Fruit fly (Drosophila melanogaster) whole organism, embryonic: ENCODE data around the gene CG17666.

Experiments
- Ada2b ChIP-seq: fragments of 200-800 bp; sonication (Bioruptor generic); IDR thresholded peaks from 2 replicates; pipeline ENCODE4 v1.3.6; 2022; ENCODE audit warnings: missing biosample characterization, missing genetic modification characterization
- Antp ChIP-seq: fragments of 200-800 bp; sonication (Bioruptor generic); optimal IDR thresholded peaks from 3 replicates; lab custom pipeline; 2016; ENCODE audit warnings: missing biosample characterization, missing genetic modification characterization
- Bdp1 ChIP-seq: fragments of 200-800 bp; sonication (Bioruptor generic); optimal IDR thresholded peaks from 3 replicates; lab custom pipeline; 2016; ENCODE audit warnings: missing biosample characterization, missing genetic modification characterization
- Bteb2 ChIP-seq: fragments of 200-800 bp; sonication (Bioruptor generic); optimal IDR thresholded peaks from 2 replicates; lab custom pipeline; 2016; ENCODE audit warnings: missing biosample characterization, missing genetic modification characterization
- CG10147 ChIP-seq: fragments of 200-800 bp; sonication (Bioruptor generic); optimal IDR thresholded peaks from 2 replicates; lab custom pipeline; 2019; ENCODE audit warnings: missing biosample characterization, mild to moderate bottlenecking, missing genetic modification characterization, moderate library complexity
- CG10209 ChIP-seq: fragments of 200-800 bp; sonication (Bioruptor generic); optimal IDR thresholded peaks from 3 replicates; lab custom pipeline; 2017; ENCODE audit warnings: missing biosample characterization, mild to moderate bottlenecking, missing genetic modification characterization, missing genetic modification reagents
- CG12071 ChIP-seq: fragments of 200-800 bp; sonication (Bioruptor generic); optimal IDR thresholded peaks from 3 replicates; lab custom pipeline; 2018; ENCODE audit warnings: missing biosample characterization, mild to moderate bottlenecking, missing genetic modification characterization
- CG14710 ChIP-seq: fragments of 200-800 bp; sonication (Bioruptor generic); optimal IDR thresholded peaks from 3 replicates; lab custom pipeline; 2019; ENCODE audit warnings: missing biosample characterization, mild to moderate bottlenecking, missing genetic modification characterization, moderate library complexity
- CG18599 ChIP-seq: fragments of 200-800 bp; sonication (Bioruptor generic); optimal IDR thresholded peaks from 3 replicates; lab custom pipeline; 2017; ENCODE audit warnings: missing biosample characterization, missing genetic modification characterization, mild to moderate bottlenecking, moderate library complexity, missing genetic modification reagents
- CG18764 ChIP-seq: fragments of 200-800 bp; sonication (Bioruptor generic); optimal IDR thresholded peaks from 3 replicates; lab custom pipeline; 2016; ENCODE audit warnings: missing biosample characterization, missing genetic modification characterization
- CG2712 ChIP-seq: fragments of 200-800 bp; optimal IDR thresholded peaks from 3 replicates; lab custom pipeline; 2019; ENCODE audit warnings: missing biosample characterization, mild to moderate bottlenecking, missing genetic modification characterization, moderate library complexity
- CG32767 ChIP-seq: fragments of 200-800 bp; sonication (Bioruptor generic); IDR thresholded peaks from 2 replicates; pipeline ENCODE4 v1.3.6; 2022; ENCODE audit warnings: missing biosample characterization, missing genetic modification characterization
- CG3995 ChIP-seq: fragments of 200-800 bp; sonication (Bioruptor generic); optimal IDR thresholded peaks from 3 replicates; lab custom pipeline; 2016; ENCODE audit warnings: missing biosample characterization, missing genetic modification characterization
- CG7556 ChIP-seq: fragments of 200-800 bp; sonication (Bioruptor generic); optimal IDR thresholded peaks from 2 replicates; lab custom pipeline; 2017; ENCODE audit warnings: missing biosample characterization, mild to moderate bottlenecking, missing genetic modification characterization
- CHES-1-like ChIP-seq: fragments of 200-800 bp; sonication (Bioruptor generic); optimal IDR thresholded peaks from 2 replicates; lab custom pipeline; 2016; ENCODE audit warnings: missing biosample characterization, missing genetic modification characterization
- D19A ChIP-seq: fragments of 200-800 bp; optimal IDR thresholded peaks from 3 replicates; lab custom pipeline; 2019; ENCODE audit warnings: missing biosample characterization, mild to moderate bottlenecking, missing genetic modification characterization, moderate library complexity
- Elba2 ChIP-seq: fragments of 200-800 bp; sonication (Bioruptor generic); optimal IDR thresholded peaks from 3 replicates; lab custom pipeline; 2016; ENCODE audit warnings: missing biosample characterization, missing genetic modification characterization
- Gug ChIP-seq: fragments of 200-800 bp; sonication (Bioruptor generic); IDR thresholded peaks from 4 replicates; pipeline ENCODE4 v1.3.6; 2022; ENCODE audit warnings: missing biosample characterization, missing genetic modification characterization
- HLH54F ChIP-seq: fragments of 200-800 bp; sonication (Bioruptor generic); optimal IDR thresholded peaks from 3 replicates; lab custom pipeline; 2016; ENCODE audit warnings: missing biosample characterization, missing genetic modification characterization
- Hey ChIP-seq: fragments of 200-800 bp; sonication (Bioruptor generic); optimal IDR thresholded peaks from 3 replicates; lab custom pipeline; 2018; ENCODE audit warnings: missing biosample characterization, mild to moderate bottlenecking, missing genetic modification characterization
- HmgZ ChIP-seq: fragments of 200-800 bp; sonication (Bioruptor generic); optimal IDR thresholded peaks from 2 replicates; lab custom pipeline; 2018; ENCODE audit warnings: missing biosample characterization, mild to moderate bottlenecking, missing genetic modification characterization
- MBD-R2 ChIP-seq: fragments of 200-800 bp; sonication (Bioruptor generic); IDR thresholded peaks from 2 replicates; pipeline ENCODE4 v1.3.6; 2022; ENCODE audit warnings: missing biosample characterization, missing genetic modification characterization
- Mad ChIP-seq: fragments of 200-800 bp; sonication (Bioruptor generic); optimal IDR thresholded peaks from 2 replicates; lab custom pipeline; 2016; ENCODE audit warnings: missing biosample characterization, missing genetic modification characterization
- Mes4 ChIP-seq: fragments of 200-800 bp; sonication (Bioruptor generic); optimal IDR thresholded peaks from 2 replicates; lab custom pipeline; 2016; ENCODE audit warnings: missing biosample characterization, missing genetic modification characterization
- Mrtf ChIP-seq: fragments of 200-800 bp; sonication (Bioruptor generic); IDR thresholded peaks from 3 replicates; pipeline ENCODE4 v1.3.6; 2022; ENCODE audit warnings: missing biosample characterization, missing genetic modification characterization
- NC2β ChIP-seq: fragments of 200-800 bp; sonication (Bioruptor generic); optimal IDR thresholded peaks from 2 replicates; lab custom pipeline; 2016; ENCODE audit warnings: missing biosample characterization, missing genetic modification characterization
- Ptx1 ChIP-seq: fragments of 200-800 bp; sonication (Bioruptor generic); IDR thresholded peaks from 2 replicates; pipeline ENCODE4 v1.3.6; 2022; ENCODE audit warnings: missing biosample characterization, missing genetic modification characterization
- Usf ChIP-seq: fragments of 200-800 bp; sonication (Bioruptor generic); optimal IDR thresholded peaks from 2 replicates; lab custom pipeline; 2017; ENCODE audit warnings: missing genotype, missing biosample characterization, missing genetic modification characterization
- ab ChIP-seq: fragments of 200-800 bp; sonication (Bioruptor generic); optimal IDR thresholded peaks from 2 replicates; lab custom pipeline; 2016; ENCODE audit warnings: missing biosample characterization, missing genetic modification characterization
- ato ChIP-seq: fragments of 200-800 bp; sonication (Bioruptor generic); IDR thresholded peaks from 2 replicates; pipeline ENCODE4 v1.3.6; 2022; ENCODE audit warnings: missing biosample characterization, missing genetic modification characterization; ENCODE audit not compliant: partially characterized antibody
- bcd ChIP-seq: fragments of 200-800 bp; sonication (Bioruptor generic); optimal IDR thresholded peaks from 2 replicates; lab custom pipeline; 2017; ENCODE audit warnings: missing biosample characterization, mild to moderate bottlenecking, missing genetic modification characterization
- bigmax ChIP-seq: fragments of 200-800 bp; sonication (Bioruptor generic); optimal IDR thresholded peaks from 2 replicates; lab custom pipeline; 2018; ENCODE audit warnings: missing biosample characterization, mild to moderate bottlenecking, missing genetic modification characterization
- btn ChIP-seq: fragments of 200-800 bp; sonication (Bioruptor generic); optimal IDR thresholded peaks from 2 replicates; lab custom pipeline; 2016; ENCODE audit warnings: missing biosample characterization, missing genetic modification characterization
- cato ChIP-seq: fragments of 200-800 bp; sonication (Bioruptor generic); optimal IDR thresholded peaks from 2 replicates; lab custom pipeline; 2016; ENCODE audit warnings: missing biosample characterization, missing genetic modification characterization, borderline replicate concordance
- croc ChIP-seq: fragments of 200-800 bp; sonication (Bioruptor generic); conservative IDR thresholded peaks from 3 replicates; pipeline ENCODE4 v1.3.6; 2022; ENCODE audit warnings: missing biosample characterization, missing genetic modification characterization
- crp ChIP-seq, 2 experiments: fragments of 200-800 bp; sonication (Bioruptor generic); optimal IDR thresholded peaks; 2 replicates in 1 of 2; 3 replicates in 1 of 2; lab custom pipeline; 2017; ENCODE audit warnings: missing biosample characterization in 2 of 2, missing genetic modification characterization in 2 of 2, mild to moderate bottlenecking in 1 of 2, moderate library complexity in 1 of 2
- dan ChIP-seq: fragments of 200-800 bp; sonication (Bioruptor generic); IDR thresholded peaks from 2 replicates; pipeline ENCODE4 v1.3.6; 2022; ENCODE audit warnings: missing biosample characterization, missing genetic modification characterization
- dmrt11E ChIP-seq: fragments of 200-800 bp; sonication (Bioruptor generic); optimal IDR thresholded peaks from 3 replicates; lab custom pipeline; 2018; ENCODE audit warnings: missing biosample characterization, mild to moderate bottlenecking, missing genetic modification characterization, moderate library complexity
- gro ChIP-seq: fragments of 200-800 bp; sonication (Bioruptor generic); optimal IDR thresholded peaks from 2 replicates; lab custom pipeline; 2016; ENCODE audit warnings: missing biosample characterization, missing genetic modification characterization
- ind ChIP-seq: fragments of 200-800 bp; sonication (Bioruptor generic); optimal IDR thresholded peaks from 3 replicates; lab custom pipeline; 2016; ENCODE audit warnings: missing biosample characterization, missing genetic modification characterization
- ken ChIP-seq: fragments of 200-800 bp; sonication (Bioruptor generic); IDR thresholded peaks from 3 replicates; pipeline ENCODE4 v1.3.6; 2022; ENCODE audit warnings: missing biosample characterization, missing genetic modification characterization
- nerfin-2 ChIP-seq: fragments of 200-800 bp; sonication (Bioruptor generic); IDR thresholded peaks from 2 replicates; pipeline ENCODE4 v1.3.6; 2022; ENCODE audit warnings: missing biosample characterization, missing genetic modification characterization; ENCODE audit not compliant: partially characterized antibody
- pfk ChIP-seq: fragments of 200-800 bp; sonication (Bioruptor generic); optimal IDR thresholded peaks from 2 replicates; lab custom pipeline; 2018; ENCODE audit warnings: missing biosample characterization, mild to moderate bottlenecking, missing genetic modification characterization, moderate library complexity
- pzg ChIP-seq: fragments of 200-800 bp; sonication (Bioruptor generic); optimal IDR thresholded peaks from 3 replicates; lab custom pipeline; 2018; ENCODE audit warnings: missing biosample characterization, mild to moderate bottlenecking, missing genetic modification characterization, moderate library complexity
- repo ChIP-seq: fragments of 200-800 bp; sonication (Bioruptor generic); optimal IDR thresholded peaks from 2 replicates; lab custom pipeline; 2016; ENCODE audit warnings: missing biosample characterization, missing genetic modification characterization
- rib ChIP-seq: fragments of 200-800 bp; sonication (Bioruptor generic); IDR thresholded peaks from 2 replicates; pipeline ENCODE4 v1.3.6; 2022; ENCODE audit warnings: missing biosample characterization, missing genetic modification characterization
- sd ChIP-seq: fragments of 200-800 bp; sonication (Bioruptor generic); optimal IDR thresholded peaks from 3 replicates; lab custom pipeline; 2018; ENCODE audit warnings: missing biosample characterization, mild to moderate bottlenecking, missing genetic modification characterization, moderate library complexity
- seq ChIP-seq: fragments of 200-800 bp; sonication (Bioruptor generic); IDR thresholded peaks from 2 replicates; pipeline ENCODE4 v1.3.6; 2022; ENCODE audit warnings: missing biosample characterization, missing genetic modification characterization
- sr ChIP-seq: fragments of 200-800 bp; sonication (Bioruptor generic); IDR thresholded peaks from 3 replicates; pipeline ENCODE4 v1.3.6; 2022; ENCODE audit warnings: missing biosample characterization, missing genetic modification characterization
- unc-4 ChIP-seq: fragments of 200-800 bp; sonication (Bioruptor generic); IDR thresholded peaks from 2 replicates; pipeline ENCODE4 v1.3.6; 2022; ENCODE audit warnings: missing biosample characterization, missing genetic modification characterization; ENCODE audit not compliant: partially characterized antibody
- usp ChIP-seq: fragments of >200 bp; optimal IDR thresholded peaks from 2 replicates; lab custom pipeline; 2017; ENCODE audit warnings: missing biosample characterization, missing genetic modification characterization
- z ChIP-seq: fragments of 200-800 bp; sonication (Bioruptor generic); IDR thresholded peaks from 3 replicates; pipeline ENCODE4 v1.3.6; 2022; ENCODE audit warnings: missing biosample characterization, missing genetic modification characterization

The CG17666 gene

dm6 chr3L:12741608-12742007 is 39.5 kb upstream of the CG17666 start, which contains the start of gene CG32112 (continued):
- TF ChIP-seq Ada2b = no peak
- no peak for TF ChIP-seq ato (GFP tag; lab: Robert Waterston, UW)
- TF ChIP-seq Gug (GFP tag; lab: Robert Waterston, UW) = no peak
- TF ChIP-seq ind (GFP tag; lab: Kevin White, UChicago) = no peak
- peak; percentile 64 for TF ChIP-seq MBD-R2
- TF ChIP-seq D19A = peak; percentile 13
- no peak for TF ChIP-seq btn
- TF ChIP-seq CG10209 = no peak
- no peak for TF ChIP-seq Usf
- no peak for TF ChIP-seq ab (GFP tag; lab: Kevin White, UChicago)
- TF ChIP-seq CG12071 (GFP tag; lab: Kevin White, UChicago) = no peak
- no peak for TF ChIP-seq HLH54F (GFP tag; lab: Kevin White, UChicago)
- no peak for TF ChIP-seq dmrt11E (tag; lab: Kevin White, UChicago)
- no peak for TF ChIP-seq CG10147 (GFP tag; lab: Kevin White, UChicago)
- no peak for TF ChIP-seq bcd (GFP tag; lab: Kevin White, UChicago)
- TF ChIP-seq sr (GFP tag; lab: Robert Waterston, UW) = no peak
- TF ChIP-seq Mad (GFP tag; lab: Kevin White, UChicago) = no peak
- no peak for TF ChIP-seq NC2β (GFP tag; lab: Kevin White, UChicago)
- no peak for TF ChIP-seq Bdp1
- TF ChIP-seq cato (GFP tag; lab: Kevin White, UChicago) = no peak
- TF ChIP-seq pzg = peak; percentile 54
- no peak for TF ChIP-seq CG32767
- no peak for TF ChIP-seq seq (GFP tag; lab: Robert Waterston, UW)
- peak; percentile 64; the same call in 1 of the 2 replicates for TF ChIP-seq nerfin-2
- peak; percentile 62 for TF ChIP-seq CG14710 (tag; lab: Kevin White, UChicago)
- TF ChIP-seq Bteb2 (GFP tag; lab: Kevin White, UChicago) = no peak
- no peak for TF ChIP-seq Mes4 (GFP tag; lab: Kevin White, UChicago)
- no peak for TF ChIP-seq CG3995 (GFP tag; lab: Kevin White, UChicago)
- TF ChIP-seq repo (GFP tag; lab: Kevin White, UChicago) = no peak
- TF ChIP-seq CHES-1-like = peak; percentile 19
- no peak for TF ChIP-seq dan (GFP tag; lab: Robert Waterston, UW)
- TF ChIP-seq Mrtf (GFP tag; lab: Robert Waterston, UW) = no peak
- TF ChIP-seq z (GFP tag; lab: Robert Waterston, UW) = no peak
- no peak for TF ChIP-seq CG7556 (GFP tag; lab: Kevin White, UChicago)
- TF ChIP-seq Hey (tag; lab: Kevin White, UChicago) = no peak
- TF ChIP-seq CG18764 (GFP tag; lab: Kevin White, UChicago) = peak; percentile 36
- TF ChIP-seq crp (GFP tag; optimal IDR thresholded peaks at IDR 0.05; lab: Kevin White, UChicago) = no peak
- no peak for TF ChIP-seq bigmax
- TF ChIP-seq rib (GFP tag; lab: Robert Waterston, UW) = no peak
- no peak for TF ChIP-seq usp (GFP tag; lab: Kevin White, UChicago)
- TF ChIP-seq unc-4 (GFP tag; lab: Robert Waterston, UW) = peak; percentile 74
- no peak for TF ChIP-seq ken (GFP tag; lab: Robert Waterston, UW)
- TF ChIP-seq pfk (GFP tag; lab: Kevin White, UChicago) = peak; percentile 82
- no peak for TF ChIP-seq HmgZ (tag; lab: Kevin White, UChicago)
- no peak for TF ChIP-seq Elba2 (GFP tag; lab: Kevin White, UChicago)
- peak; percentile 21 for TF ChIP-seq CG2712 (tag; lab: Kevin White, UChicago)
- no peak for TF ChIP-seq croc
- TF ChIP-seq gro (GFP tag; lab: Kevin White, UChicago) = peak; percentile 25
- TF ChIP-seq Ptx1 (GFP tag; lab: Robert Waterston, UW) = no peak
- TF ChIP-seq CG18599 (GFP tag; lab: Kevin White, UChicago) = no peak
- no peak for TF ChIP-seq sd (tag; lab: Kevin White, UChicago)
- TF ChIP-seq Antp (GFP tag; lab: Kevin White, UChicago) = no peak
